Fruit fly (Drosophila melanogaster) whole organism, embryonic: Measurements from ENCODE around the gene CG32650.

Experiments
- CG13123 ChIP-seq: fragments of 200-800 bp; sonication (Bioruptor generic); optimal IDR thresholded peaks from 2 replicates; lab custom pipeline; 2016; ENCODE audit warnings: missing biosample characterization, missing genetic modification characterization
- HmgZ ChIP-seq: fragments of 200-800 bp; sonication (Bioruptor generic); optimal IDR thresholded peaks from 2 replicates; lab custom pipeline; 2018; ENCODE audit warnings: missing biosample characterization, mild to moderate bottlenecking, missing genetic modification characterization
- TFAM ChIP-seq: fragments of 200-800 bp; sonication (Bioruptor generic); optimal IDR thresholded peaks from 2 replicates; lab custom pipeline; 2017; ENCODE audit warnings: missing biosample characterization, missing genetic modification characterization, inconsistent platforms
- maf-S ChIP-seq: fragments of 200-800 bp; sonication (Bioruptor generic); optimal IDR thresholded peaks from 2 replicates; lab custom pipeline; 2016; ENCODE audit warnings: missing biosample characterization, missing genetic modification characterization
- pan ChIP-seq, 4 experiments: fragments of >200 bp in 3 of 4; fragments of 200-800 bp in 1 of 4; sonication (Bioruptor generic) in 1 of 4; optimal IDR thresholded peaks in 3 of 4; IDR thresholded peaks in 1 of 4; 2 replicates each; pipeline versions ENCODE4 v1.3.6 to Lab custom; 2017 to 2022; ENCODE audit warnings: missing biosample characterization in 2 of 4, missing genetic modification characterization in 2 of 4, mixed read lengths in 1 of 4

- no peak for TF ChIP-seq pan (optimal IDR thresholded peaks at IDR 0.05; lab: Kevin White, UChicago)
- no peak for TF ChIP-seq pan (GFP tag; optimal IDR thresholded peaks at IDR 0.05 in 1 of 2, IDR thresholded peaks at IDR 0.05 in 1 of 2)
- no peak for TF ChIP-seq CG13123
- no peak for TF ChIP-seq maf-S (GFP tag; lab: Kevin White, UChicago)
- no peak for TF ChIP-seq HmgZ (tag; lab: Kevin White, UChicago)
- no peak for TF ChIP-seq TFAM (GFP tag; lab: Kevin White, UChicago)
These were observed 23.9 kb upstream of the CG32650 start for dm6 chrX:12922338-12922737.
